Worm (Caenorhabditis elegans) whole organism, midembryonic: Measurements from ENCODE around the gene fbxa-94.

Experiments used
- cog-1 ChIP-seq: sonication (generic microtip); optimal IDR thresholded peaks from 2 replicates; lab custom pipeline; 2016; ENCODE audit warnings: missing genetic modification characterization, missing compliant biosample characterization
- flt-1 ChIP-seq: fragments of 200-800 bp; sonication (Bioruptor generic); IDR thresholded peaks from 2 replicates; pipeline ENCODE4 v1.3.6; 2022; ENCODE audit warnings: missing genetic modification characterization, missing compliant biosample characterization
- ref-1 ChIP-seq: fragments of 200-800 bp; sonication (Bioruptor generic); conservative IDR thresholded peaks from 2 replicates; pipeline ENCODE4 v1.3.6; 2022; ENCODE audit warnings: missing genetic modification reagents, missing genetic modification characterization, missing compliant biosample characterization
- ztf-23 ChIP-seq: fragments of 200-800 bp; sonication (Bioruptor generic); IDR thresholded peaks from 2 replicates; pipeline ENCODE4 v1.3.6; 2022; ENCODE audit warnings: missing genetic modification reagents, missing genetic modification characterization, missing compliant biosample characterization

DNA sequence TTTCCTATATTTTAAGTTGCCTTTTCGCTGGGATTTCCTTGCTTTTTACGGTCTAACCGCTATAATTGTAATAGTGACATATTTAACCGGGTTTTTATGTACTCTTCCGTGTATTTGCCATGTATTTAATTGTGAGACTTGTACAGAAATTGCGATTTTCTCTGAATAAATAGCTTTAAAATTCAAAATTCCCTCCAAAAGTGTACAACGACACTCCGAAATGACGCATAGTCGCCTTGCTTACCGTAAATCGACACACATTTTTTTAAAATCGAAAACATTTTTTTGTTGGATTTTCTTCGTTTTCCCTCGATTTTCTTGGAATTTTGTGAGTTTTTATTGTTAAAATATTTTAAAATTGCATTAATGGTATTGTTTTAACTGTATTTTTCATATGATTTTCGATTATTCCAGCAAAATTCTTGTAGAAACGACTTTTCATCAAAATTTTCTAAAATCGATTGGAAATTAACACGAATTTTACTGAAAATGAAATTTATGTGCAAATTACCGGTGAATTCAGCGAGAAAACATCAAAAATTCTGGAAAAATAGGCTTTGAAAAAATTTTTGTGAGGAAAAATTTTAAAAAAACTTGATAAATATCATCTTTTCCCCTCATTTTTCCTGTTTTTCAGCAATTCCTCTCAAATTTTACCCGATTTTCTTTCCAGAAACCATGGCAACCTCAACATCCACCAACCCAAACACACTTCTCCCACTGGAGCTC lies 2.8 kb upstream of the fbxa-94 start, which contains the start of gene lsm-5:
- TF ChIP-seq flt-1 (GFP tag; lab: Robert Waterston, UW) (no peak), cog-1 (tag; lab: Kevin White, UChicago) (no peak), ztf-23 (GFP tag; lab: Robert Waterston, UW) (no peak), ref-1 (GFP tag; lab: Robert Waterston, UW) (no peak)
